Fruit fly (Drosophila melanogaster): ENCODE results near the gene CG17560.

Gene CG17560

dm6 chr3R:16646952-16647715, 29.4 kb downstream of the CG17560 start, which contains the start of the genes CG10324 and CCT3 (continued):
- TF ChIP-seq her (GFP tag; optimal IDR thresholded peaks at IDR 0.05) (no peak), CHES-1-like (GFP tag; optimal IDR thresholded peaks at IDR 0.05) (no peak), CG10979 (tag; optimal IDR thresholded peaks at IDR 0.05) (peak; percentile 57), pfk (GFP tag; optimal IDR thresholded peaks at IDR 0.05) (no peak), NC2β (GFP tag; optimal IDR thresholded peaks at IDR 0.05) (peak; percentile 50), CG12659 (GFP tag; optimal IDR thresholded peaks at IDR 0.05) (peak; percentile 61), CG12769 (tag; optimal IDR thresholded peaks at IDR 0.05) (no peak), CG6272 (GFP tag; IDR thresholded peaks at IDR 0.05) (no peak), CG6254 (GFP tag; optimal IDR thresholded peaks at IDR 0.05) (peak; percentile 18), danr (GFP tag; IDR thresholded peaks at IDR 0.05) (no peak), Chrac-16 (GFP tag; optimal IDR thresholded peaks at IDR 0.05) (peak; percentile 52), sob (GFP tag; IDR thresholded peaks at IDR 0.05) (peak; percentile 34; the same call in 1 of the 2 replicates), CG7372 (GFP tag; IDR thresholded peaks at IDR 0.05) (peak; percentile 67), unpg (GFP tag; optimal IDR thresholded peaks at IDR 0.05) (peak; percentile 76), mam (GFP tag; optimal IDR thresholded peaks at IDR 0.05) (peak; percentile 45), run (tag; optimal IDR thresholded peaks at IDR 0.05) (no peak), Rfx (GFP tag; IDR thresholded peaks at IDR 0.05) (peak; percentile 71), klu (GFP tag; IDR thresholded peaks at IDR 0.05) (no peak), CG7786 (GFP tag; optimal IDR thresholded peaks at IDR 0.05) (peak; percentile 41), prd (optimal IDR thresholded peaks at IDR 0.05) (no peak), prd (GFP tag; IDR thresholded peaks at IDR 0.05) (peak; percentile 65; the same call in 2 of the 3 replicates), CG12155 (GFP tag; optimal IDR thresholded peaks at IDR 0.05) (peak; percentile 22), Dp (GFP tag; optimal IDR thresholded peaks at IDR 0.05) (peak; percentile 79), zf30C (GFP tag; optimal IDR thresholded peaks at IDR 0.05) (no peak), CG6791 (GFP tag; IDR thresholded peaks at IDR 0.05; ENCODE audit: partially characterized antibody) (peak; percentile 76), CG34376 (GFP tag; optimal IDR thresholded peaks at IDR 0.05) (peak; percentile 43), CG8924 (tag; optimal IDR thresholded peaks at IDR 0.05) (peak; percentile 82), CG13296 (GFP tag; optimal IDR thresholded peaks at IDR 0.05) (peak; percentile 75), br (optimal IDR thresholded peaks at IDR 0.05) (no peak), schlank (tag; optimal IDR thresholded peaks at IDR 0.05) (peak; percentile 8), gro (GFP tag; optimal IDR thresholded peaks at IDR 0.05) (no peak), Dek (tag; optimal IDR thresholded peaks at IDR 0.05) (peak; percentile 67), HLH54F (GFP tag; optimal IDR thresholded peaks at IDR 0.05) (peak; percentile 46), rib (GFP tag; IDR thresholded peaks at IDR 0.05) (no peak), CG4617 (GFP tag; optimal IDR thresholded peaks at IDR 0.05; ENCODE audit: borderline replicate concordance) (no peak), gsb (GFP tag; IDR thresholded peaks at IDR 0.05) (no peak), Atf-2 (GFP tag; optimal IDR thresholded peaks at IDR 0.05) (peak; percentile 26), CG2116 (GFP tag; optimal IDR thresholded peaks at IDR 0.05) (peak; percentile 70), Blimp-1 (GFP tag; optimal IDR thresholded peaks at IDR 0.05) (no peak), CG7987 (GFP tag; optimal IDR thresholded peaks at IDR 0.05) (no peak), kah (GFP tag; optimal IDR thresholded peaks at IDR 0.05) (peak; percentile 26), CG6854 (GFP tag; optimal IDR thresholded peaks at IDR 0.05) (peak; percentile 26), CG14710 (tag; optimal IDR thresholded peaks at IDR 0.05) (peak; percentile 65), CG3847 (GFP tag; IDR thresholded peaks at IDR 0.05) (peak; percentile 60), Spps (tag; optimal IDR thresholded peaks at IDR 0.05) (no peak), slbo (GFP tag; IDR thresholded peaks at IDR 0.05) (peak; percentile 72), jing (GFP tag; optimal IDR thresholded peaks at IDR 0.05) (no peak), stc (GFP tag; IDR thresholded peaks at IDR 0.05) (0 out of 2 replicates have a peak, but pooled peaks have one; percentile 38), bsh (GFP tag; optimal IDR thresholded peaks at IDR 0.05) (peak in 1 of 2 experiments; percentile 67), lilli (GFP tag; optimal IDR thresholded peaks at IDR 0.05) (peak; percentile 72)
